Worm (Caenorhabditis elegans) whole organism, L4 larva: ENCODE data around the gene ZK822.1.

Experiments used
- F10B5.3 ChIP-seq: sonication (generic microtip); optimal IDR thresholded peaks from 2 replicates; lab custom pipeline; 2016; ENCODE audit warnings: mild to moderate bottlenecking, missing genetic modification characterization, missing compliant biosample characterization
- F37D6.2 ChIP-seq: sonication (generic microtip); optimal IDR thresholded peaks from 2 replicates; lab custom pipeline; 2016; ENCODE audit warnings: mild to moderate bottlenecking, missing genetic modification characterization, missing compliant biosample characterization
- T26A8.4 ChIP-seq: fragments of 200-800 bp; sonication (Bioruptor generic); IDR thresholded peaks from 2 replicates; pipeline ENCODE4 v1.3.6; 2022; ENCODE audit warnings: missing genetic modification characterization, missing compliant biosample characterization
- aha-1 ChIP-seq: fragments of 150-350 bp; peaks from one replicate; lab custom pipeline; 2014; ENCODE audit warnings: missing biosample characterization, missing genetic modification characterization
- arid-1 ChIP-seq: fragments of 200-800 bp; sonication (Bioruptor generic); conservative IDR thresholded peaks from 2 replicates; pipeline ENCODE4 v1.3.6; 2022; ENCODE audit warnings: missing genetic modification reagents, missing genetic modification characterization, missing compliant biosample characterization
- attf-4 ChIP-seq: sonication (generic microtip); optimal IDR thresholded peaks from 3 replicates; lab custom pipeline; 2017; ENCODE audit warnings: missing biosample characterization, missing genetic modification characterization
- ceh-20 ChIP-seq: fragments of 200-800 bp; sonication (Bioruptor generic); IDR thresholded peaks from 2 replicates; pipeline ENCODE4 v1.3.6; 2022; ENCODE audit warnings: missing genetic modification reagents, missing genetic modification characterization, missing compliant biosample characterization
- ceh-28 ChIP-seq: fragments of 150-350 bp; optimal IDR thresholded peaks from 2 replicates; lab custom pipeline; 2014; ENCODE audit warnings: missing biosample characterization, missing genetic modification reagents, missing genetic modification characterization
- ceh-32 ChIP-seq: sonication (generic microtip); optimal IDR thresholded peaks from 2 replicates; lab custom pipeline; 2016; ENCODE audit warnings: mild to moderate bottlenecking, missing genetic modification characterization, missing compliant biosample characterization; ENCODE audit not compliant: poor library complexity
- ceh-44 ChIP-seq: fragments of 200-800 bp; sonication (Bioruptor generic); IDR thresholded peaks from 2 replicates; pipeline ENCODE4 v1.3.6; 2022; ENCODE audit warnings: missing genetic modification reagents, missing genetic modification characterization, missing compliant biosample characterization
- ceh-62 ChIP-seq: sonication (generic microtip); optimal IDR thresholded peaks from 2 replicates; lab custom pipeline; 2017; ENCODE audit warnings: missing biosample characterization, missing genetic modification characterization
- ces-1 ChIP-seq: fragments of 150-350 bp; sonication (generic microtip); optimal IDR thresholded peaks from 4 replicates; lab custom pipeline; 2014; ENCODE audit warnings: missing biosample characterization, missing genetic modification reagents, missing genetic modification characterization
- ctbp-1 ChIP-seq: fragments of 200-800 bp; sonication (Bioruptor generic); IDR thresholded peaks from 2 replicates; pipeline ENCODE4 v1.3.6; 2022; ENCODE audit warnings: missing genetic modification reagents, missing genetic modification characterization, missing compliant biosample characterization
- daf-8 ChIP-seq: fragments of 200-800 bp; sonication (Bioruptor generic); IDR thresholded peaks from 2 replicates; pipeline ENCODE4 v1.3.6; 2022; ENCODE audit warnings: missing genetic modification characterization, missing compliant biosample characterization
- dmd-6 ChIP-seq: fragments of 200-800 bp; sonication (Bioruptor generic); IDR thresholded peaks from 2 replicates; pipeline ENCODE4 v1.3.6; 2022; ENCODE audit warnings: missing genetic modification reagents, missing genetic modification characterization, missing compliant biosample characterization
- dmd-8 ChIP-seq: fragments of 200-800 bp; sonication (Bioruptor generic); IDR thresholded peaks from 2 replicates; pipeline ENCODE4 v1.3.6; 2022; ENCODE audit warnings: missing genetic modification characterization, missing compliant biosample characterization
- dmd-9 ChIP-seq: fragments of 200-800 bp; sonication (Bioruptor generic); IDR thresholded peaks from 2 replicates; pipeline ENCODE4 v1.3.6; 2022; ENCODE audit warnings: missing genetic modification reagents, missing genetic modification characterization, missing compliant biosample characterization
- dpl-1 ChIP-seq: fragments of 150-350 bp; optimal IDR thresholded peaks from 2 replicates; lab custom pipeline; 2014; ENCODE audit warnings: missing biosample characterization, missing genetic modification reagents, missing genetic modification characterization
- duxl-1 ChIP-seq: sonication (generic microtip); optimal IDR thresholded peaks from 2 replicates; lab custom pipeline; 2016; ENCODE audit warnings: mild to moderate bottlenecking, missing genetic modification characterization, moderate library complexity, missing compliant biosample characterization; ENCODE audit not compliant: poor library complexity
- egl-27 ChIP-seq: sonication (generic microtip); optimal IDR thresholded peaks from 3 replicates; lab custom pipeline; 2017; ENCODE audit warnings: missing biosample characterization, missing genetic modification reagents, missing genetic modification characterization
- fos-1 ChIP-seq: fragments of 150-350 bp; optimal IDR thresholded peaks from 2 replicates; lab custom pipeline; 2014; ENCODE audit warnings: missing biosample characterization, missing genetic modification characterization
- hlh-11 ChIP-seq: fragments of 200-800 bp; sonication (Bioruptor generic); optimal IDR thresholded peaks from 2 replicates; lab custom pipeline; 2018; ENCODE audit warnings: mild to moderate bottlenecking, missing genetic modification characterization, missing compliant biosample characterization
- hmg-1.1 ChIP-seq: fragments of 200-800 bp; sonication (Bioruptor generic); IDR thresholded peaks from 2 replicates; pipeline ENCODE4 v1.3.6; 2022; ENCODE audit warnings: missing genetic modification reagents, missing genetic modification characterization, missing compliant biosample characterization
- lim-7 ChIP-seq: fragments of 200-800 bp; sonication (Bioruptor generic); IDR thresholded peaks from 2 replicates; pipeline ENCODE4 v1.3.6; 2022; ENCODE audit warnings: missing genetic modification characterization, missing compliant biosample characterization
- lin-1 ChIP-seq: fragments of 200-800 bp; sonication (Bioruptor generic); IDR thresholded peaks from 2 replicates; pipeline ENCODE4 v1.3.6; 2022; ENCODE audit warnings: missing genetic modification reagents, missing genetic modification characterization, missing compliant biosample characterization
- lin-15B ChIP-seq: fragments of 150-350 bp; sonication (generic microtip); optimal IDR thresholded peaks from 3 replicates; lab custom pipeline; 2014; ENCODE audit warnings: missing biosample characterization, missing genetic modification characterization
- lin-29 ChIP-seq: fragments of 200-800 bp; sonication (Bioruptor generic); IDR thresholded peaks from 2 replicates; pipeline ENCODE4 v1.3.6; 2022; ENCODE audit warnings: missing genetic modification reagents, missing genetic modification characterization, missing compliant biosample characterization
- lin-38 ChIP-seq: fragments of 200-800 bp; sonication (Bioruptor generic); IDR thresholded peaks from 2 replicates; pipeline ENCODE4 v1.3.6; 2022; ENCODE audit warnings: missing genetic modification reagents, missing genetic modification characterization, missing compliant biosample characterization
- lin-39 ChIP-seq: fragments of 150-350 bp; optimal IDR thresholded peaks from 2 replicates; lab custom pipeline; 2014; ENCODE audit warnings: missing biosample characterization, missing genetic modification reagents, missing genetic modification characterization
- lsy-2 ChIP-seq, 2 experiments: fragments of 150-350 bp in 1 of 2; sonication (generic microtip) in 1 of 2; optimal IDR thresholded peaks; 2 replicates each; lab custom pipeline; 2014 to 2017; ENCODE audit warnings: missing biosample characterization in 2 of 2, missing genetic modification characterization in 2 of 2
- madf-9 ChIP-seq: fragments of 200-800 bp; sonication (Bioruptor generic); conservative IDR thresholded peaks from 2 replicates; pipeline ENCODE4 v1.3.6; 2022; ENCODE audit warnings: missing genetic modification reagents, missing genetic modification characterization, missing compliant biosample characterization
- mdl-1 ChIP-seq, 2 experiments: fragments of 150-350 bp in 1 of 2; sonication (generic microtip) in 1 of 2; optimal IDR thresholded peaks; 2 replicates each; lab custom pipeline; 2014 to 2017; ENCODE audit warnings: missing biosample characterization in 2 of 2, missing genetic modification characterization in 2 of 2
- mdt-29 ChIP-seq: fragments of 200-800 bp; sonication (Bioruptor generic); IDR thresholded peaks from 2 replicates; pipeline ENCODE4 v1.3.6; 2022; ENCODE audit warnings: missing genetic modification reagents, missing genetic modification characterization, missing compliant biosample characterization
- mes-2 ChIP-seq: sonication (generic microtip); optimal IDR thresholded peaks from 2 replicates; lab custom pipeline; 2016; ENCODE audit warnings: missing genotype, mild to moderate bottlenecking, missing genetic modification characterization, missing compliant biosample characterization; ENCODE audit not compliant: poor library complexity, severe bottlenecking
- nhr-102 ChIP-seq: sonication (generic microtip); optimal IDR thresholded peaks from 2 replicates; lab custom pipeline; 2016; ENCODE audit warnings: mild to moderate bottlenecking, missing genetic modification characterization, moderate library complexity, missing compliant biosample characterization
- nhr-111 ChIP-seq: fragments of 200-800 bp; sonication (Bioruptor generic); optimal IDR thresholded peaks from 2 replicates; lab custom pipeline; 2018; ENCODE audit warnings: mild to moderate bottlenecking, missing genetic modification characterization, missing compliant biosample characterization
- nhr-28 ChIP-seq: fragments of 150-350 bp; optimal IDR thresholded peaks from 2 replicates; lab custom pipeline; 2014; ENCODE audit warnings: missing biosample characterization, missing genetic modification characterization
- nhr-42 ChIP-seq: fragments of 200-800 bp; sonication (Bioruptor generic); IDR thresholded peaks from 2 replicates; pipeline ENCODE4 v1.3.6; 2022; ENCODE audit warnings: missing genetic modification characterization, missing compliant biosample characterization
- nhr-6 ChIP-seq: fragments of 150-350 bp; optimal IDR thresholded peaks from 2 replicates; lab custom pipeline; 2014; ENCODE audit warnings: missing biosample characterization, missing genetic modification characterization
- pqm-1 ChIP-seq: sonication (generic microtip); optimal IDR thresholded peaks from 2 replicates; lab custom pipeline; 2017; ENCODE audit warnings: missing biosample characterization, missing genetic modification characterization
- rbr-2 ChIP-seq: sonication (generic microtip); optimal IDR thresholded peaks from 2 replicates; lab custom pipeline; 2016; ENCODE audit warnings: missing genotype, missing genetic modification characterization, missing compliant biosample characterization
- sdz-12 ChIP-seq: fragments of 200-800 bp; sonication (Bioruptor generic); optimal IDR thresholded peaks from 2 replicates; lab custom pipeline; 2018; ENCODE audit warnings: mild to moderate bottlenecking, missing genetic modification characterization, missing compliant biosample characterization
- set-16 ChIP-seq: fragments of 200-800 bp; sonication (Bioruptor generic); IDR thresholded peaks from 2 replicates; pipeline ENCODE4 v1.3.6; 2022; ENCODE audit warnings: missing genetic modification reagents, missing genetic modification characterization, missing compliant biosample characterization
- spr-1 ChIP-seq: sonication (generic microtip); optimal IDR thresholded peaks from 2 replicates; lab custom pipeline; 2016; ENCODE audit warnings: mild to moderate bottlenecking, missing genetic modification characterization, missing compliant biosample characterization
- tag-97 ChIP-seq: fragments of 200-800 bp; sonication (Bioruptor generic); IDR thresholded peaks from 2 replicates; pipeline ENCODE4 v1.3.6; 2022; ENCODE audit warnings: missing genetic modification characterization, missing compliant biosample characterization
- unc-130 ChIP-seq: sonication (generic microtip); optimal IDR thresholded peaks from 2 replicates; lab custom pipeline; 2016; ENCODE audit warnings: missing genetic modification reagents, missing genetic modification characterization, missing compliant biosample characterization
- unc-39 ChIP-seq: sonication (generic microtip); optimal IDR thresholded peaks from 2 replicates; lab custom pipeline; 2017; ENCODE audit warnings: missing biosample characterization, missing genetic modification characterization

Gene ZK822.1

ce11 chrIV:11911723-11912122 is 10.2 kb downstream of the ZK822.1 start, which contains the start of gene VZK822L.2 (continued):
- no peak for TF ChIP-seq ceh-32 (tag; lab: Kevin White, UChicago)
- TF ChIP-seq lin-39 = no peak
- no peak for TF ChIP-seq ceh-44 (GFP tag; lab: Robert Waterston, UW)
- no peak for TF ChIP-seq madf-9 (GFP tag; lab: Robert Waterston, UW)
- no peak for TF ChIP-seq unc-130 (GFP tag; lab: Kevin White, UChicago)
- peak; percentile 33; the same call in 1 of the 2 replicates for TF ChIP-seq dmd-6 (GFP tag; lab: Robert Waterston, UW)
- no peak for TF ChIP-seq arid-1
- peak; percentile 43 for TF ChIP-seq aha-1 (tag; lab: Kevin White, UChicago)
- TF ChIP-seq nhr-111 = no peak
- no peak for TF ChIP-seq F10B5.3 (tag; lab: Kevin White, UChicago)
- peak; percentile 40 for TF ChIP-seq pqm-1 (tag; lab: Kevin White, UChicago)
- no peak for TF ChIP-seq unc-39 (tag; lab: Kevin White, UChicago)
- TF ChIP-seq lin-29 = no peak
- peak; percentile 23 for TF ChIP-seq nhr-28
- TF ChIP-seq rbr-2 (tag; lab: Kevin White, UChicago) = no peak
- no peak for TF ChIP-seq dmd-8 (GFP tag; lab: Robert Waterston, UW)
- TF ChIP-seq lsy-2 (tag; optimal IDR thresholded peaks at IDR 0.05; lab: Kevin White, UChicago) = no peak
- TF ChIP-seq, all 104 proteins: peak for 6

ce11 chrIV:11908733-11909132 is 13.2 kb downstream of the ZK822.1 start:
- TF ChIP-seq mdt-29 (GFP tag; lab: Robert Waterston, UW) = no peak
- no peak for TF ChIP-seq pqm-1 (tag; lab: Kevin White, UChicago)
- no peak for TF ChIP-seq egl-27 (tag; lab: Kevin White, UChicago)
- TF ChIP-seq lin-29 = no peak
- TF ChIP-seq unc-130 (GFP tag; lab: Kevin White, UChicago) = no peak
- no peak for TF ChIP-seq nhr-42 (GFP tag; lab: Robert Waterston, UW)
- TF ChIP-seq lin-39 = no peak
- no peak for TF ChIP-seq ceh-28 (tag; lab: Kevin White, UChicago)
- no peak for TF ChIP-seq daf-8 (GFP tag; lab: Robert Waterston, UW)
- no peak for TF ChIP-seq duxl-1
- no peak for TF ChIP-seq mdl-1 (tag; optimal IDR thresholded peaks at IDR 0.05; lab: Kevin White, UChicago)
- TF ChIP-seq dmd-9 = no peak
- no peak for TF ChIP-seq sdz-12
- TF ChIP-seq tag-97 = no peak
- TF ChIP-seq set-16 (GFP tag; lab: Robert Waterston, UW) = no peak
- TF ChIP-seq T26A8.4 (GFP tag; lab: Robert Waterston, UW) = no peak
- no peak for TF ChIP-seq ceh-62 (tag; lab: Kevin White, UChicago)

ce11 chrIV:11903676-11904075 is 18.3 kb downstream of the ZK822.1 start:
- TF ChIP-seq aha-1 (tag; lab: Kevin White, UChicago) = peak; percentile 24
- TF ChIP-seq ceh-44 (GFP tag; lab: Robert Waterston, UW) = no peak

- TF ChIP-seq nhr-102 (no peak), lin-1 (GFP tag; lab: Robert Waterston, UW) (no peak), lin-29 (no peak), lin-15B (tag; lab: Kevin White, UChicago) (no peak), ceh-20 (GFP tag; lab: Robert Waterston, UW) (no peak), unc-39 (tag; lab: Kevin White, UChicago) (no peak), ces-1 (GFP tag; lab: Kevin White, UChicago) (no peak), F37D6.2 (no peak), dmd-8 (GFP tag; lab: Robert Waterston, UW) (no peak), dmd-6 (GFP tag; lab: Robert Waterston, UW) (no peak; the same call in 1 of the 2 replicates), fos-1 (tag; lab: Kevin White, UChicago) (no peak), nhr-6 (tag; lab: Kevin White, UChicago) (no peak), ctbp-1 (GFP tag; lab: Robert Waterston, UW) (no peak), attf-4 (tag; lab: Kevin White, UChicago) (no peak), mes-2 (no peak), egl-27 (tag; lab: Kevin White, UChicago) (no peak), hlh-11 (tag; lab: Kevin White, UChicago) (peak; percentile 24), lim-7 (GFP tag; lab: Robert Waterston, UW) (no peak), spr-1 (tag; lab: Kevin White, UChicago) (no peak), dpl-1 (GFP tag; lab: Kevin White, UChicago) (no peak), hmg-1.1 (no peak), lin-38 (GFP tag; lab: Robert Waterston, UW) (no peak), sdz-12 (no peak)
Observed at ce11 chrIV:11902832-11903231, 19.1 kb downstream of the ZK822.1 start.
